Worm (Caenorhabditis elegans) whole organism, young adult: ENCODE data around the gene vars-1.
A peak's percentile ranks its signal among the peaks of the same experiment; 100 is the strongest.

Experiments used
- B0019.2 ChIP-seq: fragments of 200-800 bp; sonication (Bioruptor generic); conservative IDR thresholded peaks from 2 replicates; pipeline ENCODE4 v1.3.6; 2022; ENCODE audit warnings: missing genetic modification reagents, missing genetic modification characterization, missing compliant biosample characterization
- B0035.1 ChIP-seq: sonication (generic microtip); optimal IDR thresholded peaks from 2 replicates; lab custom pipeline; 2016; ENCODE audit warnings: missing genetic modification characterization, mild to moderate bottlenecking, missing compliant biosample characterization, missing genotype, missing genetic modification reagents
- F49E8.2 ChIP-seq: sonication (generic microtip); optimal IDR thresholded peaks from 3 replicates; lab custom pipeline; 2017; ENCODE audit warnings: missing genetic modification characterization, mild to moderate bottlenecking, missing compliant biosample characterization, antibody characterized with exemption, moderate library complexity; ENCODE audit not compliant: insufficient read depth
- F52B5.7 ChIP-seq: sonication (generic microtip); optimal IDR thresholded peaks from 2 replicates; lab custom pipeline; 2016; ENCODE audit warnings: mild to moderate bottlenecking, missing genetic modification characterization, missing compliant biosample characterization
- F55B11.4 ChIP-seq: sonication (generic microtip); optimal IDR thresholded peaks from 2 replicates; lab custom pipeline; 2016; ENCODE audit warnings: missing compliant biosample characterization, missing genetic modification characterization, borderline replicate concordance; ENCODE audit not compliant: insufficient read depth
- K11D2.4 ChIP-seq: fragments of 200-800 bp; sonication (Bioruptor generic); IDR thresholded peaks from 2 replicates; pipeline ENCODE4 v1.3.6; 2022; ENCODE audit warnings: missing genetic modification reagents, missing genetic modification characterization, missing compliant biosample characterization
- T26A5.8 ChIP-seq: sonication (generic microtip); optimal IDR thresholded peaks from 2 replicates; lab custom pipeline; 2016; ENCODE audit warnings: missing genetic modification characterization, missing compliant biosample characterization
- Y53G8AR.9 ChIP-seq: fragments of 200-800 bp; sonication (Bioruptor generic); conservative IDR thresholded peaks from 2 replicates; pipeline ENCODE4 v1.3.6; 2022; ENCODE audit warnings: missing genetic modification reagents, missing genetic modification characterization, missing compliant biosample characterization
- Y67H2A.10 ChIP-seq: fragments of 200-800 bp; sonication (Bioruptor generic); conservative IDR thresholded peaks from 2 replicates; pipeline ENCODE4 v1.3.6; 2022; ENCODE audit warnings: missing genetic modification reagents, missing genetic modification characterization, missing compliant biosample characterization
- Y79H2A.3 ChIP-seq: fragments of 200-800 bp; sonication (Bioruptor generic); conservative IDR thresholded peaks from 2 replicates; pipeline ENCODE4 v1.3.6; 2022; ENCODE audit warnings: missing genetic modification reagents, missing genetic modification characterization, missing compliant biosample characterization
- Y95B8A.8 ChIP-seq: fragments of 200-800 bp; sonication (Bioruptor generic); IDR thresholded peaks from 2 replicates; pipeline ENCODE4 v1.3.6; 2022; ENCODE audit warnings: missing genetic modification reagents, missing genetic modification characterization, missing compliant biosample characterization
- ZK185.1 ChIP-seq: sonication (generic microtip); optimal IDR thresholded peaks from 2 replicates; lab custom pipeline; 2016; ENCODE audit warnings: mild to moderate bottlenecking, missing genetic modification characterization, missing compliant biosample characterization; ENCODE audit not compliant: poor library complexity, severe bottlenecking
- akir-1 ChIP-seq: fragments of 200-800 bp; sonication (Bioruptor generic); optimal IDR thresholded peaks from 2 replicates; lab custom pipeline; 2018; ENCODE audit warnings: mild to moderate bottlenecking, missing genetic modification characterization, moderate library complexity, missing compliant biosample characterization
- ama-1 ChIP-seq, 3 experiments: fragments of 150-350 bp in 1 of 3; sonication (generic microtip) in 2 of 3; optimal IDR thresholded peaks; 2 replicates each; lab custom pipeline; 2014 to 2018; ENCODE audit warnings: missing biosample characterization in 2 of 3, missing genetic modification characterization in 2 of 3, missing genetic modification reagents in 2 of 3
- aptf-2 ChIP-seq: fragments of 200-800 bp; sonication (Bioruptor generic); conservative IDR thresholded peaks from 2 replicates; pipeline ENCODE4 v1.3.6; 2022; ENCODE audit warnings: missing genetic modification reagents, missing genetic modification characterization, missing compliant biosample characterization
- aptf-3 ChIP-seq: fragments of 200-800 bp; sonication (Bioruptor generic); IDR thresholded peaks from 2 replicates; pipeline ENCODE4 v1.3.6; 2022; ENCODE audit warnings: missing genetic modification characterization, missing compliant biosample characterization
- atf-7 ChIP-seq: sonication (generic microtip); optimal IDR thresholded peaks from 2 replicates; lab custom pipeline; 2017; ENCODE audit warnings: mild to moderate bottlenecking, missing genetic modification characterization, missing compliant biosample characterization
- athp-1 ChIP-seq: sonication (generic microtip); optimal IDR thresholded peaks from 2 replicates; lab custom pipeline; 2017; ENCODE audit warnings: mild to moderate bottlenecking, missing genetic modification characterization, missing compliant biosample characterization
- attf-3 ChIP-seq: fragments of 200-800 bp; sonication (Bioruptor generic); conservative IDR thresholded peaks from 2 replicates; pipeline ENCODE4 v1.3.6; 2022; ENCODE audit warnings: missing genetic modification reagents, missing genetic modification characterization, missing compliant biosample characterization
- attf-6 ChIP-seq: fragments of 200-800 bp; sonication (Bioruptor generic); IDR thresholded peaks from 2 replicates; pipeline ENCODE4 v1.3.6; 2022; ENCODE audit warnings: missing genetic modification reagents, missing genetic modification characterization, missing compliant biosample characterization
- ceh-91 ChIP-seq: fragments of 200-800 bp; sonication (Bioruptor generic); IDR thresholded peaks from 2 replicates; pipeline ENCODE4 v1.3.6; 2022; ENCODE audit warnings: missing genetic modification reagents, missing genetic modification characterization, missing compliant biosample characterization
- dox-1 ChIP-seq: fragments of 200-800 bp; sonication (Bioruptor generic); IDR thresholded peaks from 2 replicates; pipeline ENCODE4 v1.3.6; 2022; ENCODE audit warnings: missing genetic modification reagents, missing genetic modification characterization, missing compliant biosample characterization
- gei-17 ChIP-seq: fragments of 200-800 bp; sonication (Bioruptor generic); optimal IDR thresholded peaks from 2 replicates; lab custom pipeline; 2018; ENCODE audit warnings: mild to moderate bottlenecking, missing genetic modification characterization, missing compliant biosample characterization
- him-1 ChIP-seq: sonication (generic microtip); optimal IDR thresholded peaks from 2 replicates; lab custom pipeline; 2016; ENCODE audit warnings: missing genotype, missing genetic modification reagents, missing genetic modification characterization, missing compliant biosample characterization
- hmg-1.2 ChIP-seq: fragments of 200-800 bp; sonication (Bioruptor generic); IDR thresholded peaks from 2 replicates; pipeline ENCODE4 v1.3.6; 2022; ENCODE audit warnings: missing genetic modification reagents, missing genetic modification characterization, missing compliant biosample characterization
- lin-40 ChIP-seq: sonication (generic microtip); optimal IDR thresholded peaks from 2 replicates; lab custom pipeline; 2016; ENCODE audit warnings: missing genetic modification characterization, mild to moderate bottlenecking, missing compliant biosample characterization, missing genotype, missing genetic modification reagents
- madf-10 ChIP-seq: sonication (generic microtip); optimal IDR thresholded peaks from 2 replicates; lab custom pipeline; 2016; ENCODE audit warnings: mild to moderate bottlenecking, missing genetic modification characterization, missing compliant biosample characterization
- madf-3 ChIP-seq: fragments of 200-800 bp; sonication (Bioruptor generic); IDR thresholded peaks from 2 replicates; pipeline ENCODE4 v1.3.6; 2022; ENCODE audit warnings: missing genetic modification reagents, missing genetic modification characterization, missing compliant biosample characterization
- mxl-1 ChIP-seq: sonication (generic microtip); optimal IDR thresholded peaks from 2 replicates; lab custom pipeline; 2016; ENCODE audit warnings: missing genetic modification characterization, missing compliant biosample characterization
- nfya-1 ChIP-seq: sonication (generic microtip); optimal IDR thresholded peaks from 2 replicates; lab custom pipeline; 2017; ENCODE audit warnings: antibody characterized with exemption, missing compliant biosample characterization, missing genetic modification characterization, borderline replicate concordance; ENCODE audit not compliant: insufficient read depth
- nfyb-1 ChIP-seq: fragments of 200-800 bp; sonication (Bioruptor generic); IDR thresholded peaks from 2 replicates; pipeline ENCODE4 v1.3.6; 2022; ENCODE audit warnings: missing genetic modification reagents, missing genetic modification characterization, missing compliant biosample characterization
- nhr-179 ChIP-seq: sonication (generic microtip); optimal IDR thresholded peaks from 2 replicates; lab custom pipeline; 2016; ENCODE audit warnings: mild to moderate bottlenecking, missing genetic modification characterization, missing compliant biosample characterization
- nhr-90 ChIP-seq: sonication (generic microtip); optimal IDR thresholded peaks from 2 replicates; lab custom pipeline; 2016; ENCODE audit warnings: missing genotype, mild to moderate bottlenecking, missing genetic modification characterization, missing compliant biosample characterization
- snpc-3.4 ChIP-seq: sonication (generic microtip); optimal IDR thresholded peaks from 2 replicates; lab custom pipeline; 2017; ENCODE audit warnings: missing genetic modification characterization, mild to moderate bottlenecking, missing compliant biosample characterization, antibody characterized with exemption, moderate library complexity, missing genotype, missing genetic modification reagents
- snpc-4 ChIP-seq, 5 experiments: fragments of 150-350 bp in 1 of 5; sonication (generic microtip) in 4 of 5; optimal IDR thresholded peaks; 2 replicates each; lab custom pipeline; 2014 to 2018; ENCODE audit warnings: missing genetic modification characterization in 5 of 5, missing biosample characterization in 3 of 5, antibody characterized with exemption in 2 of 5, mild to moderate bottlenecking in 2 of 5, missing compliant biosample characterization in 2 of 5, missing genotype in 2 of 5, moderate library complexity in 2 of 5, missing genetic modification reagents in 1 of 5
- sptf-2 ChIP-seq: fragments of 200-800 bp; sonication (Bioruptor generic); optimal IDR thresholded peaks from 2 replicates; lab custom pipeline; 2018; ENCODE audit warnings: mild to moderate bottlenecking, missing genetic modification characterization, missing compliant biosample characterization
- tbp1 ChIP-seq: fragments of 200-800 bp; sonication (Bioruptor generic); optimal IDR thresholded peaks from 2 replicates; lab custom pipeline; 2018; ENCODE audit warnings: mild to moderate bottlenecking, missing genetic modification characterization, missing compliant biosample characterization
- tbx-9 ChIP-seq: sonication (generic microtip); optimal IDR thresholded peaks from 2 replicates; lab custom pipeline; 2016; ENCODE audit warnings: borderline replicate concordance, missing genetic modification characterization, inconsistent platforms, missing compliant biosample characterization
- ztf-26 ChIP-seq: sonication (generic microtip); optimal IDR thresholded peaks from 2 replicates; lab custom pipeline; 2017; ENCODE audit warnings: missing genetic modification characterization, missing compliant biosample characterization
- ztf-28 ChIP-seq: fragments of 200-800 bp; sonication (Bioruptor generic); IDR thresholded peaks from 2 replicates; pipeline ENCODE4 v1.3.6; 2022; ENCODE audit warnings: missing genetic modification reagents, missing genetic modification characterization, missing compliant biosample characterization

Gene vars-1

ce11 chrV:8028825-8029489, 2.3 kb upstream of the vars-1 start, which contains the start of gene oma-2 (continued):
- TF ChIP-seq snpc-3.4 (tag; lab: Kevin White, UChicago) (peak; percentile 1), snpc-4 (GFP tag; optimal IDR thresholded peaks at IDR 0.05; lab: Kevin White, UChicago) (no peak), snpc-4 (tag; optimal IDR thresholded peaks at IDR 0.05; lab: Kevin White, UChicago) (peak in 1 of 4 experiments; percentile 39), attf-3 (0 out of 2 replicates have a peak, but pooled peaks have one; percentile 21), ceh-91 (GFP tag; lab: Robert Waterston, UW) (peak; percentile 84), him-1 (no peak), tbp1 (peak; percentile 28), sptf-2 (no peak), ZK185.1 (peak; percentile 18), aptf-3 (GFP tag; lab: Robert Waterston, UW) (no peak), B0019.2 (0 out of 2 replicates have a peak, but pooled peaks have one; percentile 22), athp-1 (no peak), F49E8.2 (tag; lab: Kevin White, UChicago) (peak; percentile 76), Y79H2A.3 (GFP tag; lab: Robert Waterston, UW) (no peak)

- TF ChIP-seq hmg-1.2 = no peak
- no peak for TF ChIP-seq nhr-179 (tag; lab: Kevin White, UChicago)
- no peak for TF ChIP-seq snpc-3.4 (tag; lab: Kevin White, UChicago)
- no peak for TF ChIP-seq Y67H2A.10 (GFP tag; lab: Robert Waterston, UW)
- TF ChIP-seq T26A5.8 (tag; lab: Kevin White, UChicago) = no peak
- TF ChIP-seq nhr-90 (tag; lab: Kevin White, UChicago) = no peak
- TF ChIP-seq ztf-26 (tag; lab: Kevin White, UChicago) = no peak
- no peak for TF ChIP-seq akir-1 (GFP tag; lab: Kevin White, UChicago)
- TF ChIP-seq nfya-1 (tag; lab: Kevin White, UChicago) = no peak
- TF ChIP-seq ztf-28 (GFP tag; lab: Robert Waterston, UW) = no peak
- TF ChIP-seq aptf-2 = no peak
- TF ChIP-seq mxl-1 (tag; lab: Kevin White, UChicago) = no peak
- no peak for TF ChIP-seq attf-6 (GFP tag; lab: Robert Waterston, UW)
These were observed 3.6 kb downstream of the vars-1 start, which contains the start of gene algn-12 for ce11 chrV:8034811-8035210. Gene algn-12 (plus strand): TSS chrV:8035111.

- TF ChIP-seq tbx-9 (tag; lab: Kevin White, UChicago) = no peak
These were observed 4.7 kb downstream of the vars-1 start, which contains the start of gene ZC513.14 for ce11 chrV:8035947-8036346. Gene ZC513.14 (minus strand): TSS chrV:8036047.

ce11 chrV:8039085-8039525, 7.9 kb downstream of the vars-1 start:
- TF ChIP-seq hmg-1.2 = 0 out of 2 replicates have a peak, but pooled peaks have one; percentile 15
- peak; percentile 3 for TF ChIP-seq atf-7 (tag; lab: Kevin White, UChicago)
- peak; percentile 28 for TF ChIP-seq gei-17 (GFP tag; lab: Kevin White, UChicago)
- TF ChIP-seq tbx-9 (tag; lab: Kevin White, UChicago) = no peak
- no peak for TF ChIP-seq ztf-28 (GFP tag; lab: Robert Waterston, UW)
- TF ChIP-seq ama-1 (optimal IDR thresholded peaks at IDR 0.05; lab: Kevin White, UChicago) = peak; percentile 14
- no peak for TF ChIP-seq ama-1 (GFP tag; optimal IDR thresholded peaks at IDR 0.05; lab: Kevin White, UChicago)
- no peak for TF ChIP-seq F52B5.7
- TF ChIP-seq Y53G8AR.9 (GFP tag; lab: Robert Waterston, UW) = 0 out of 2 replicates have a peak, but pooled peaks have one; percentile 33
- peak; percentile 68; the same call in 1 of the 2 replicates for TF ChIP-seq K11D2.4 (GFP tag; lab: Robert Waterston, UW)
- no peak for TF ChIP-seq madf-3 (GFP tag; lab: Robert Waterston, UW)
- no peak for TF ChIP-seq F55B11.4 (tag; lab: Kevin White, UChicago)
- TF ChIP-seq nfyb-1 = 0 out of 2 replicates have a peak, but pooled peaks have one; percentile 48
- 0 out of 2 replicates have a peak, but pooled peaks have one; percentile 5 for TF ChIP-seq dox-1 (GFP tag; lab: Robert Waterston, UW)
- TF ChIP-seq nhr-90 (tag; lab: Kevin White, UChicago) = no peak
- no peak for TF ChIP-seq madf-10
- TF ChIP-seq tbp1 = no peak
- TF ChIP-seq nhr-179 (tag; lab: Kevin White, UChicago) = no peak
- peak; percentile 1 for TF ChIP-seq lin-40 (tag; lab: Kevin White, UChicago)
- TF ChIP-seq Y95B8A.8 = 0 out of 2 replicates have a peak, but pooled peaks have one; percentile 5
- peak; percentile 42 for TF ChIP-seq B0035.1 (tag; lab: Kevin White, UChicago)
